Fruit fly (Drosophila melanogaster) whole organism: ENCODE results near the gene LpR2.

Experiments used
- CG8478 ChIP-seq: fragments of >200 bp; optimal IDR thresholded peaks from 2 replicates; lab custom pipeline; 2018; ENCODE audit warnings: inconsistent platforms
- Dll ChIP-seq: fragments of >200 bp; optimal IDR thresholded peaks from 2 replicates; lab custom pipeline; 2017
- EcR ChIP-seq, 2 experiments: fragments of >200 bp; optimal IDR thresholded peaks; 2 replicates each; lab custom pipeline; 2017; ENCODE audit warnings: missing biosample characterization in 2 of 2, missing genetic modification characterization in 2 of 2, missing genetic modification reagents in 2 of 2
- pan ChIP-seq: fragments of >200 bp; optimal IDR thresholded peaks from 2 replicates; lab custom pipeline; 2017
- psq ChIP-seq: fragments of >200 bp; optimal IDR thresholded peaks from 2 replicates; lab custom pipeline; 2017
- usp ChIP-seq: fragments of >200 bp; optimal IDR thresholded peaks from 2 replicates; lab custom pipeline; 2017; ENCODE audit warnings: missing biosample characterization, missing genetic modification characterization, mixed read lengths

DNA sequence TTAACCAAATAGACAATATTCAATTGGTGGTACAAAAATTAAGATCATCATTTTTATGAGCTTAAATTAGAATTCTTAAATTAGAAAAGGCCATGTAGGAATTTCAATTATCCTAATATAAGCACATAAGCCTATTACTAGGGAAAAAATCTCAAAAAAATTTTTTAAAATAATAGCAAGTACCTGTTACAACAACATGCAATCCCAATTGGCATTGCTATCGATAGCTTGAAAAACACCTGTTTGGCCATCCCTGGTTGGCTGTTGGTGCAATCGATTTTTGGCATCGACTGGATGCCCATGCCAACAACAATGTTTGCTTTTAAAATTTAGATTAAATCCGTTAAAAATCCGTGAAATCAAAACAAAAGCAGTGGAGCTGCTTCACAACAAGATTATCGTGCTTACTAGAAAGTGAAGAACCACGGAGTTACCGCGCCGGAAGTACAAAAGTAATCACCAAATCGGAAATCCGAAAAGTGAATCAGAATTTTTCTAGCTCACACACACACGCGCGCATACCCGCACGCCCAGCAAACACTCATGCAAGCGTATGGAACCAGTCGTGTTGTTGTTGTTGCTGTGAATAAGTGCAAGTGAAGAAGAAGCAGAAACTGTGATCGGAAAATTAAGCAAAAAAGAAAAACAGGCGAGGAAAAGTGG is 78.6 kb downstream of the LpR2 start, which contains the start of gene RASSF8:
- TF ChIP-seq psq (no peak), CG8478 (lab: Kevin White, UChicago) (no peak), EcR (GFP tag; optimal IDR thresholded peaks at IDR 0.05; lab: Kevin White, UChicago) (no peak), usp (GFP tag; lab: Kevin White, UChicago) (no peak), pan (lab: Kevin White, UChicago) (no peak), Dll (lab: Kevin White, UChicago) (no peak)
